Worm (Caenorhabditis elegans) whole organism, L3 larva: Measurements from ENCODE around the gene B0432.14.

ENCODE experiments used
- R02D3.7 ChIP-seq: fragments of 150-350 bp; optimal IDR thresholded peaks from 2 replicates; lab custom pipeline; 2014; ENCODE audit warnings: missing biosample characterization, missing genetic modification characterization
- ZK546.5 ChIP-seq: sonication (generic microtip); optimal IDR thresholded peaks from 2 replicates; lab custom pipeline; 2017; ENCODE audit warnings: missing biosample characterization, missing genetic modification characterization
- aly-2 ChIP-seq: fragments of 150-350 bp; optimal IDR thresholded peaks from 2 replicates; lab custom pipeline; 2014; ENCODE audit warnings: missing biosample characterization, missing genetic modification characterization
- ama-1 ChIP-seq: fragments of 150-350 bp; optimal IDR thresholded peaks from 2 replicates; lab custom pipeline; 2018
- ceh-16 ChIP-seq: sonication (generic microtip); optimal IDR thresholded peaks from 2 replicates; lab custom pipeline; 2017; ENCODE audit warnings: missing biosample characterization, missing genetic modification characterization
- ceh-28 ChIP-seq: fragments of 150-350 bp; optimal IDR thresholded peaks from 2 replicates; lab custom pipeline; 2014; ENCODE audit warnings: missing biosample characterization, missing genetic modification reagents, missing genetic modification characterization
- ceh-82 ChIP-seq: fragments of 150-350 bp; optimal IDR thresholded peaks from 2 replicates; lab custom pipeline; 2014; ENCODE audit warnings: missing biosample characterization, missing genetic modification characterization
- ceh-9 ChIP-seq: sonication (generic microtip); optimal IDR thresholded peaks from 2 replicates; lab custom pipeline; 2018; ENCODE audit warnings: missing biosample characterization, missing genetic modification characterization
- daf-12 ChIP-seq: fragments of 150-350 bp; optimal IDR thresholded peaks from 2 replicates; lab custom pipeline; 2014; ENCODE audit warnings: missing biosample characterization, missing genetic modification reagents, missing genetic modification characterization
- egl-27 ChIP-seq: sonication (generic microtip); optimal IDR thresholded peaks from 4 replicates; lab custom pipeline; 2017; ENCODE audit warnings: missing biosample characterization, missing genetic modification reagents, missing genetic modification characterization
- egl-5 ChIP-seq: fragments of 150-350 bp; optimal IDR thresholded peaks from 2 replicates; lab custom pipeline; 2017; ENCODE audit warnings: missing biosample characterization, missing genetic modification reagents, missing genetic modification characterization, inconsistent platforms
- elt-1 ChIP-seq: fragments of 150-350 bp; optimal IDR thresholded peaks from 2 replicates; lab custom pipeline; 2014; ENCODE audit warnings: missing biosample characterization, missing genetic modification characterization
- elt-2 ChIP-seq: sonication (generic microtip); optimal IDR thresholded peaks from 2 replicates; lab custom pipeline; 2016; ENCODE audit warnings: missing genetic modification reagents, mild to moderate bottlenecking, missing genetic modification characterization, missing compliant biosample characterization
- elt-3 ChIP-seq, 3 experiments: fragments of 150-350 bp in 1 of 3; sonication (generic microtip) in 2 of 3; optimal IDR thresholded peaks; 2 replicates in 2 of 3; 4 replicates in 1 of 3; lab custom pipeline; 2014 to 2017; ENCODE audit warnings: missing biosample characterization in 3 of 3, missing genetic modification characterization in 3 of 3
- eor-1 ChIP-seq, 2 experiments: fragments of 150-350 bp; optimal IDR thresholded peaks; 2 replicates each; lab custom pipeline; 2014 to 2018; ENCODE audit warnings: missing biosample characterization in 2 of 2, missing genetic modification characterization in 2 of 2
- fkh-10 ChIP-seq: sonication (generic microtip); optimal IDR thresholded peaks from 2 replicates; lab custom pipeline; 2017; ENCODE audit warnings: missing biosample characterization, missing genetic modification reagents, missing genetic modification characterization
- fkh-2 ChIP-seq: fragments of 150-350 bp; optimal IDR thresholded peaks from 2 replicates; lab custom pipeline; 2014; ENCODE audit warnings: missing biosample characterization, missing genetic modification reagents, missing genetic modification characterization
- fos-1 ChIP-seq: fragments of 150-350 bp; optimal IDR thresholded peaks from 2 replicates; lab custom pipeline; 2014; ENCODE audit warnings: missing biosample characterization, missing genetic modification characterization
- hmg-11 ChIP-seq: sonication (generic microtip); optimal IDR thresholded peaks from 2 replicates; lab custom pipeline; 2016; ENCODE audit warnings: missing genetic modification characterization, missing compliant biosample characterization
- jun-1 ChIP-seq: fragments of 150-350 bp; optimal IDR thresholded peaks from 2 replicates; lab custom pipeline; 2014; ENCODE audit warnings: missing biosample characterization, missing genetic modification reagents, missing genetic modification characterization
- lin-15B ChIP-seq: fragments of 150-350 bp; optimal IDR thresholded peaks from 2 replicates; lab custom pipeline; 2014; ENCODE audit warnings: missing biosample characterization, missing genetic modification characterization
- lin-39 ChIP-seq: fragments of 150-350 bp; optimal IDR thresholded peaks from 2 replicates; lab custom pipeline; 2018; ENCODE audit warnings: missing biosample characterization, missing genetic modification reagents, missing genetic modification characterization
- lsy-12 ChIP-seq: sonication (generic microtip); optimal IDR thresholded peaks from 2 replicates; lab custom pipeline; 2016; ENCODE audit warnings: mild to moderate bottlenecking, missing genetic modification characterization, missing compliant biosample characterization
- mdl-1 ChIP-seq: fragments of 150-350 bp; optimal IDR thresholded peaks from 2 replicates; lab custom pipeline; 2014; ENCODE audit warnings: missing biosample characterization, missing genetic modification characterization
- mml-1 ChIP-seq: fragments of 150-350 bp; sonication (generic microtip); optimal IDR thresholded peaks from 3 replicates; lab custom pipeline; 2014; ENCODE audit warnings: missing biosample characterization, missing genetic modification characterization
- nfya-1 ChIP-seq: sonication (generic microtip); optimal IDR thresholded peaks from 2 replicates; lab custom pipeline; 2017; ENCODE audit warnings: missing genetic modification characterization, mild to moderate bottlenecking, missing compliant biosample characterization, antibody characterized with exemption, moderate library complexity; ENCODE audit not compliant: insufficient read depth
- nhr-11 ChIP-seq: fragments of 150-350 bp; optimal IDR thresholded peaks from 2 replicates; lab custom pipeline; 2014; ENCODE audit warnings: missing biosample characterization, missing genetic modification characterization
- nhr-12 ChIP-seq: fragments of 150-350 bp; optimal IDR thresholded peaks from 2 replicates; lab custom pipeline; 2014; ENCODE audit warnings: missing biosample characterization, missing genetic modification characterization
- nhr-23 ChIP-seq: fragments of 150-350 bp; optimal IDR thresholded peaks from 2 replicates; lab custom pipeline; 2014; ENCODE audit warnings: missing biosample characterization, missing genetic modification reagents, missing genetic modification characterization
- nhr-237 ChIP-seq: fragments of 150-350 bp; optimal IDR thresholded peaks from 2 replicates; lab custom pipeline; 2014; ENCODE audit warnings: missing biosample characterization, missing genetic modification characterization
- nhr-25 ChIP-seq: sonication (generic microtip); optimal IDR thresholded peaks from 2 replicates; lab custom pipeline; 2017; ENCODE audit warnings: missing biosample characterization, missing genetic modification characterization
- nhr-28 ChIP-seq: fragments of 150-350 bp; optimal IDR thresholded peaks from 2 replicates; lab custom pipeline; 2014; ENCODE audit warnings: missing biosample characterization, missing genetic modification characterization
- nhr-43 ChIP-seq: sonication (generic microtip); optimal IDR thresholded peaks from 2 replicates; lab custom pipeline; 2016; ENCODE audit warnings: mild to moderate bottlenecking, missing genetic modification characterization, missing compliant biosample characterization; ENCODE audit not compliant: poor library complexity, severe bottlenecking
- nhr-67 ChIP-seq: fragments of 150-350 bp; optimal IDR thresholded peaks from 2 replicates; lab custom pipeline; 2014; ENCODE audit warnings: missing biosample characterization, missing genetic modification characterization
- nhr-76 ChIP-seq: fragments of 150-350 bp; sonication (generic microtip); optimal IDR thresholded peaks from 5 replicates; lab custom pipeline; 2014; ENCODE audit warnings: missing biosample characterization, missing genetic modification characterization
- nhr-77 ChIP-seq: fragments of 150-350 bp; optimal IDR thresholded peaks from 2 replicates; lab custom pipeline; 2014; ENCODE audit warnings: missing biosample characterization, missing genetic modification characterization
- pha-4 ChIP-seq: fragments of 150-350 bp; optimal IDR thresholded peaks from 2 replicates; lab custom pipeline; 2014; ENCODE audit warnings: missing biosample characterization, missing genetic modification reagents, missing genetic modification characterization
- pqm-1 ChIP-seq: fragments of 150-350 bp; optimal IDR thresholded peaks from 2 replicates; lab custom pipeline; 2017; ENCODE audit warnings: missing biosample characterization, missing genetic modification characterization, inconsistent platforms
- sea-2 ChIP-seq: fragments of 150-350 bp; sonication (generic microtip); optimal IDR thresholded peaks from 4 replicates; lab custom pipeline; 2014; ENCODE audit warnings: missing biosample characterization, missing genetic modification reagents, missing genetic modification characterization
- skn-1 ChIP-seq: fragments of 150-350 bp; optimal IDR thresholded peaks from 2 replicates; lab custom pipeline; 2014; ENCODE audit warnings: missing biosample characterization, missing genetic modification characterization
- snpc-4 ChIP-seq: fragments of 150-350 bp; optimal IDR thresholded peaks from 2 replicates; lab custom pipeline; 2014; ENCODE audit warnings: missing biosample characterization, missing genetic modification characterization
- tbx-2 ChIP-seq: sonication (generic microtip); optimal IDR thresholded peaks from 2 replicates; lab custom pipeline; 2016; ENCODE audit warnings: mild to moderate bottlenecking, missing genetic modification characterization, missing compliant biosample characterization
- unc-39 ChIP-seq: sonication (generic microtip); optimal IDR thresholded peaks from 4 replicates; lab custom pipeline; 2017; ENCODE audit warnings: missing biosample characterization, missing genetic modification characterization
- unc-62 ChIP-seq: fragments of 150-350 bp; sonication (generic microtip); optimal IDR thresholded peaks from 4 replicates; lab custom pipeline; 2014; ENCODE audit warnings: missing biosample characterization, missing genetic modification reagents, missing genetic modification characterization
- zag-1 ChIP-seq: fragments of 150-350 bp; optimal IDR thresholded peaks from 2 replicates; lab custom pipeline; 2014; ENCODE audit warnings: missing biosample characterization, missing genetic modification characterization
- ztf-11 ChIP-seq: fragments of 150-350 bp; optimal IDR thresholded peaks from 2 replicates; lab custom pipeline; 2014; ENCODE audit warnings: missing biosample characterization, missing genetic modification characterization
- ztf-4 ChIP-seq: fragments of 150-350 bp; optimal IDR thresholded peaks from 2 replicates; lab custom pipeline; 2014; ENCODE audit warnings: missing biosample characterization, missing genetic modification characterization

B0432.14 gene

DNA sequence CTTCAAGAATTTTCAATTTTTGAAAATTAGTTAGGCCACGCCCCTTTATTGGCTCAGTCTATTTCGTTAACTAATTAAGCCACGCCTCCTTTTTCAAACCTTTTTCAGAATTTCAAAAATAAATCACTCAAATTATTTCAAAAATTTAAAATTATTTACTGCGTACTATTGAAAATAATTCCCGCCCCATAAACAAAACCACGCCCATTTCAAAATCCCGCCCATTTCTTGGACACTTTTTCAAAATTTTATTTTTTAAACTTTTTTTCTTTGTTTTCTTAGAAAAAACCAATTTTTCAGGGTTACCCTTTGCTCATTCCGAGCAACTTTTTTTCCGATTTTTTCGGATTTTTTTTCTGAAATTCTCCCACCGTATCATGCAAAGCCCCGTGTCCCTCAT, at the start of gene B0432.14:
TSS of gene B0432.14 (plus strand) at position 301 of the 400 bp plus-strand sequence.
- TF ChIP-seq nhr-67 (tag; lab: Kevin White, UChicago): no peak
- TF ChIP-seq ZK546.5: no peak

DNA sequence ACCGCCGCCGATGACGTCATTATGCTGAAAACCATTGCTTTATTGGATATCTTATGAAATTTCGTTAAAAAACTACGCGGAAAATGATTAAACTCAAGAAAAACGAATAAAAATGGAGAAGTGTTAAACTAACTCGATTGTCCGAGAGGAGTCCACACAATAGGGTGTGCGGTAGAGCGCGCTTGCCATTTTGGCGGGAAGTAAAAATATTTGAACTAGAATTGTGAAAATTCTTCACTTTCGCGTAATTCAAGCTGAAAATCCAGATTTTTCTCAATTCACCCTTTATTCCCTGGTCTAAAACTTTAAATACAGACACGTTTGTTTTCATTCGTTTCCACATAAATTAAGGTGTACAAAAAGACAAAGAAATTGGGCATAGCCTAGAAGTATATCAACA, 47.6 kb upstream of the B0432.14 start, which contains the start of gene F48A11.4:
TSS of gene F48A11.4 (minus strand) at position 24 of the 400 bp plus-strand sequence.
- TF ChIP-seq elt-1 (tag; lab: Kevin White, UChicago): peak; percentile 47
- TF ChIP-seq tbx-2: peak; percentile 89
- TF ChIP-seq eor-1 (tag; optimal IDR thresholded peaks at IDR 0.05; lab: Kevin White, UChicago): no peak
- TF ChIP-seq sea-2 (GFP tag; lab: Kevin White, UChicago): no peak
- TF ChIP-seq fos-1 (tag; lab: Kevin White, UChicago): no peak
- TF ChIP-seq lsy-12 (tag; lab: Kevin White, UChicago): peak; percentile 92
- TF ChIP-seq nhr-237 (tag; lab: Kevin White, UChicago): no peak
- TF ChIP-seq ceh-82 (tag; lab: Kevin White, UChicago): peak; percentile 87
- peak; percentile 80 for TF ChIP-seq ceh-28 (tag; lab: Kevin White, UChicago)
- peak; percentile 78 for TF ChIP-seq R02D3.7 (tag; lab: Kevin White, UChicago)
- TF ChIP-seq nhr-28 (tag; lab: Kevin White, UChicago): no peak
- peak; percentile 63 for TF ChIP-seq ztf-4 (tag; lab: Kevin White, UChicago)
- peak; percentile 89 for TF ChIP-seq jun-1 (tag; lab: Kevin White, UChicago)
- no peak for TF ChIP-seq aly-2 (tag; lab: Kevin White, UChicago)
- peak; percentile 81 for TF ChIP-seq hmg-11 (tag; lab: Kevin White, UChicago)
- TF ChIP-seq ZK546.5: peak; percentile 21
- TF ChIP-seq daf-12: no peak
- TF ChIP-seq elt-2: peak; percentile 64
- peak; percentile 17 for TF ChIP-seq nhr-76 (tag; lab: Kevin White, UChicago)
- TF ChIP-seq nhr-11 (tag; lab: Kevin White, UChicago): peak; percentile 23
- TF ChIP-seq nhr-25 (tag; lab: Kevin White, UChicago): peak; percentile 94
- peak; percentile 95 for TF ChIP-seq nhr-23 (tag; lab: Kevin White, UChicago)
- TF ChIP-seq egl-27 (tag; lab: Kevin White, UChicago): peak; percentile 53
- no peak for TF ChIP-seq unc-62 (GFP tag; lab: Kevin White, UChicago)
- peak in 1 of 3 experiments; percentile 3 for TF ChIP-seq elt-3 (tag; optimal IDR thresholded peaks at IDR 0.05; lab: Kevin White, UChicago)
- no peak for TF ChIP-seq mml-1 (tag; lab: Kevin White, UChicago)
- TF ChIP-seq lin-39: peak; percentile 86
- peak; percentile 98 for TF ChIP-seq pha-4 (tag; lab: Kevin White, UChicago)
- TF ChIP-seq nhr-77: peak; percentile 52
- TF ChIP-seq unc-39 (tag; lab: Kevin White, UChicago): no peak
- TF ChIP-seq nhr-12 (tag; lab: Kevin White, UChicago): no peak
- TF ChIP-seq fkh-10 (GFP tag; lab: Kevin White, UChicago): peak; percentile 51
- TF ChIP-seq ztf-11: no peak
- TF ChIP-seq zag-1 (tag; lab: Kevin White, UChicago): no peak
- TF ChIP-seq snpc-4 (tag; lab: Kevin White, UChicago): peak; percentile 74
- peak; percentile 91 for TF ChIP-seq egl-5 (tag; lab: Kevin White, UChicago)
- TF ChIP-seq ama-1 (lab: Kevin White, UChicago): peak; percentile 93
- TF ChIP-seq pqm-1 (tag; lab: Kevin White, UChicago): peak; percentile 60
- TF ChIP-seq lin-15B (tag; lab: Kevin White, UChicago): peak; percentile 98
- TF ChIP-seq nfya-1: peak; percentile 94
- no peak for TF ChIP-seq ceh-16 (tag; lab: Kevin White, UChicago)
- no peak for TF ChIP-seq mdl-1 (tag; lab: Kevin White, UChicago)
- TF ChIP-seq skn-1: peak; percentile 92
- TF ChIP-seq nhr-43 (tag; lab: Kevin White, UChicago): peak; percentile 93
- TF ChIP-seq nhr-67 (tag; lab: Kevin White, UChicago): no peak
- TF ChIP-seq fkh-2 (tag; lab: Kevin White, UChicago): no peak
- no peak for TF ChIP-seq ceh-9 (tag; lab: Kevin White, UChicago)
- TF ChIP-seq, all 47 proteins: peak for 29
